Fruit fly (Drosophila melanogaster) whole organism, prepupa: ENCODE results near the gene RanBP3.

Experiments used
- CG11902 ChIP-seq: fragments of 200-800 bp; sonication (Bioruptor generic); optimal IDR thresholded peaks from 3 replicates; lab custom pipeline; 2016; ENCODE audit warnings: missing biosample characterization, missing genetic modification characterization
- CG1621 ChIP-seq: fragments of 200-800 bp; sonication (Bioruptor generic); optimal IDR thresholded peaks from 3 replicates; lab custom pipeline; 2018; ENCODE audit warnings: missing biosample characterization, mild to moderate bottlenecking, missing genetic modification characterization
- CG32006 ChIP-seq: fragments of 200-800 bp; sonication (Bioruptor generic); optimal IDR thresholded peaks from 3 replicates; lab custom pipeline; 2017; ENCODE audit warnings: missing biosample characterization, mild to moderate bottlenecking, missing genetic modification characterization
- CG6163 ChIP-seq: fragments of 200-800 bp; sonication (Bioruptor generic); IDR thresholded peaks from 3 replicates; pipeline ENCODE4 v1.3.6; 2022; ENCODE audit warnings: missing biosample characterization, missing genetic modification characterization
- CG7368 ChIP-seq: fragments of 200-800 bp; sonication (Bioruptor generic); optimal IDR thresholded peaks from 3 replicates; lab custom pipeline; 2016; ENCODE audit warnings: missing biosample characterization, missing genetic modification characterization
- Hr38 ChIP-seq: sonication (Bioruptor generic); optimal IDR thresholded peaks from 2 replicates; lab custom pipeline; 2016; ENCODE audit warnings: missing biosample characterization, missing genetic modification characterization
- OdsH ChIP-seq: fragments of 200-800 bp; sonication (Bioruptor generic); optimal IDR thresholded peaks from 3 replicates; lab custom pipeline; 2016; ENCODE audit warnings: missing biosample characterization, missing genetic modification characterization
- Sox14 ChIP-seq: fragments of 200-800 bp; sonication (Bioruptor generic); optimal IDR thresholded peaks from 3 replicates; lab custom pipeline; 2016; ENCODE audit warnings: missing biosample characterization, missing genetic modification characterization
- fkh ChIP-seq: fragments of 200-800 bp; sonication (Bioruptor generic); optimal IDR thresholded peaks from 3 replicates; lab custom pipeline; 2017; ENCODE audit warnings: missing biosample characterization, mild to moderate bottlenecking, missing genetic modification characterization, moderate library complexity
- ss ChIP-seq, 2 experiments: fragments of 200-800 bp; sonication (Bioruptor generic); optimal IDR thresholded peaks; 2 replicates in 1 of 2; 3 replicates in 1 of 2; lab custom pipeline; 2017 to 2018; ENCODE audit warnings: mild to moderate bottlenecking in 2 of 2, missing biosample characterization in 2 of 2, missing genetic modification characterization in 2 of 2, moderate library complexity in 1 of 2

- TF ChIP-seq Sox14 (GFP tag; lab: Kevin White, UChicago) (peak; percentile 95), Hr38 (GFP tag; lab: Kevin White, UChicago) (no peak), CG32006 (GFP tag; lab: Kevin White, UChicago) (peak; percentile 22), CG6163 (GFP tag; lab: Robert Waterston, UW) (peak; percentile 40; the same call in 1 of the 3 replicates), CG7368 (GFP tag; lab: Kevin White, UChicago) (no peak), fkh (GFP tag; lab: Kevin White, UChicago) (peak; percentile 16), CG1621 (tag; lab: Kevin White, UChicago) (peak; percentile 91), OdsH (GFP tag; lab: Kevin White, UChicago) (no peak), ss (GFP tag; optimal IDR thresholded peaks at IDR 0.05; lab: Kevin White, UChicago) (peak; percentile 59 to 67), CG11902 (GFP tag; lab: Kevin White, UChicago) (no peak)
Measured at dm6 chr3R:23729632-23730471, 22.8 kb downstream of the RanBP3 start.
